Worm (Caenorhabditis elegans): ENCODE results near the gene wsp-1.

The wsp-1 gene

DNA sequence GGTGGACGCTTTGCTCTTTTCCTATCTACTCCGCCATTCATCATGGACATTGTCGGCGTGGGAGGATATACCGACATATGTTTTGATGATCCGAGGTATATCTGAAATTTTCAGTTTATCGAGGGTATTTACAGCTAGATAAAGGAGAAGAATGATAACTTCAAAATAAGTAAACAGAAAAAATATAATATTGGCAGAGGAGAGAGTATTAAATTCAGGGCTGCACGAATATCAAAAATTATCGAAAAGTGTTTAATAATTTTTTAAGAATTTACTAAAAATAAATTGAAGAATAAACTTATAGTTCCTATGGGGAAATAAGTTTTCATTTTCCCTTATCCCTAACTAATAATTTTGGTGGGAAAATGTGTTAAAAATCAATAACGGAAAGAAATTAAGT, at the start of gene wsp-1:
wsp-1 (minus strand) TSS at position 101 of the 400 bp plus-strand sequence.
- no peak for TF ChIP-seq bed-3 (GFP tag; optimal IDR thresholded peaks at IDR 0.05)
- no peak for TF ChIP-seq M03D4.4 (tag; optimal IDR thresholded peaks at IDR 0.05)
- no peak for TF ChIP-seq sem-2 (GFP tag; optimal IDR thresholded peaks at IDR 0.05)
- TF ChIP-seq mls-2 (tag; optimal IDR thresholded peaks at IDR 0.05), result no peak
- no peak for TF ChIP-seq unc-62 (GFP tag; optimal IDR thresholded peaks at IDR 0.05)
- TF ChIP-seq ceh-83 (GFP tag; optimal IDR thresholded peaks at IDR 0.05), result no peak
- no peak for TF ChIP-seq blmp-1 (tag; optimal IDR thresholded peaks at IDR 0.05)
- no peak for TF ChIP-seq unc-120 (tag; optimal IDR thresholded peaks at IDR 0.05; ENCODE audit: poor library complexity, severe bottlenecking)
- TF ChIP-seq nhr-2 (tag; optimal IDR thresholded peaks at IDR 0.05), result no peak
- no peak for TF ChIP-seq ces-1 (GFP tag; optimal IDR thresholded peaks at IDR 0.05)
- no peak for TF ChIP-seq ham-2 (GFP tag; optimal IDR thresholded peaks at IDR 0.05)
- TF ChIP-seq pha-4 (tag; optimal IDR thresholded peaks at IDR 0.05), result no peak

DNA sequence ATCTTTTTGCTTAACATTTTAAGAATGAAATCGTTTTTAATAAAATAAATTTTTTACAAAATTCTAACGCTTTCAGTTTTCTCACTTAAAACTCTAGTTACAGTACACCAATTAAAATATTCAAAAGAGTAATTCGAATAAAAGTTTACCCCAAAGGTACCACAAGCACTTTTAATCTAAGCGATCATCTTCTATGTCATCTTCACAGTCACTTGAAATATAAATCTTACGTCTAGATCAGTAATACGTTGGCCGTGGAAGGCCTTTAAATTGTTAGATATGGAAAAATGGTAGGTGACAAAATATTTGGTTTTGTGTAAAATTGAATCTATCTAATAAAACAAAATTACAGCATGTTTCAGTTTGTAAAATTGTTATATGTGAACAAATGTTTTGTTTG, 48.6 kb upstream of the wsp-1 start:
- TF ChIP-seq elt-1 (tag; optimal IDR thresholded peaks at IDR 0.05; ENCODE audit: borderline replicate concordance, insufficient read depth), result peak; percentile 67
- TF ChIP-seq lin-13 (tag; optimal IDR thresholded peaks at IDR 0.05), result no peak

ce11 chrIV:8244112-8244511, 45.4 kb upstream of the wsp-1 start, which contains the start of gene T09A12.1:
Gene T09A12.1 (plus strand): TSS chrIV:8244412.
- TF ChIP-seq lin-32 (GFP tag; optimal IDR thresholded peaks at IDR 0.05), result no peak
- TF ChIP-seq unc-120 (tag; optimal IDR thresholded peaks at IDR 0.05; ENCODE audit: poor library complexity, severe bottlenecking), result no peak
- no peak for TF ChIP-seq flh-1 (GFP tag; optimal IDR thresholded peaks at IDR 0.05)

DNA sequence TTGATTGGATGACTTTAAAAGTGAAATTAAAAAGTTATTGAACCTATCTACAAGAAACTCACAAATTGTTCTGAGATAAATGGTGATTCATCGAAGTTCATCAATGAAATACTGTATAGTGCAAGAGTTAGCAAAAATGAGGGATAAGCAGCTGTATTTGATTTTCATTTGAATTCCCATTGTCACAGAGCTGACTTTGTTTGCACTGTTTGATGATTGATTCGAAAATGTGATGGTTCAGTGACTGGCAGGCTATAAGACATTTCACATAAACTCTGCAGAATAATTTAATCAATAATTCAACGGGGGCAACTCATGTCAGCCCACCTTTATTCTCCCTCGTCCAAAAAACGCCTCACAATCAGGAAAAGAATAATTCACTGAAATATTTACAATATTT, 44.8 kb upstream of the wsp-1 start, which contains the start of gene T09A12.8:
T09A12.8 (minus strand) TSS at position 101 of the 400 bp plus-strand sequence.
- TF ChIP-seq drap-1 (GFP tag; optimal IDR thresholded peaks at IDR 0.05) (no peak), zip-8 (tag; optimal IDR thresholded peaks at IDR 0.05) (no peak), ces-1 (GFP tag; optimal IDR thresholded peaks at IDR 0.05) (no peak), ceh-83 (GFP tag; optimal IDR thresholded peaks at IDR 0.05) (no peak), lsy-2 (tag; optimal IDR thresholded peaks at IDR 0.05) (no peak), flh-1 (GFP tag; optimal IDR thresholded peaks at IDR 0.05) (no peak), blmp-1 (tag; optimal IDR thresholded peaks at IDR 0.05) (no peak), ztf-11 (tag; optimal IDR thresholded peaks at IDR 0.05) (no peak), lin-32 (GFP tag; optimal IDR thresholded peaks at IDR 0.05) (no peak), sptf-1 (tag; optimal IDR thresholded peaks at IDR 0.05) (no peak), mls-2 (tag; optimal IDR thresholded peaks at IDR 0.05) (no peak), lin-13 (tag; optimal IDR thresholded peaks at IDR 0.05) (no peak)

- no peak for TF ChIP-seq tbx-8 (GFP tag; optimal IDR thresholded peaks at IDR 0.05)
- TF ChIP-seq mep-1 (tag; optimal IDR thresholded peaks at IDR 0.05), result no peak
- TF ChIP-seq zip-8 (tag; optimal IDR thresholded peaks at IDR 0.05), result no peak
- TF ChIP-seq ceh-39 (tag; optimal IDR thresholded peaks at IDR 0.05), result no peak
- TF ChIP-seq pha-4 (tag; optimal IDR thresholded peaks at IDR 0.05), result no peak
- peak; percentile 71 for TF ChIP-seq nhr-2 (tag; optimal IDR thresholded peaks at IDR 0.05)
- TF ChIP-seq elt-1 (tag; optimal IDR thresholded peaks at IDR 0.05; ENCODE audit: borderline replicate concordance, insufficient read depth), result peak; percentile 72
These were observed 44.4 kb upstream of the wsp-1 start for ce11 chrIV:8243170-8243569.

DNA sequence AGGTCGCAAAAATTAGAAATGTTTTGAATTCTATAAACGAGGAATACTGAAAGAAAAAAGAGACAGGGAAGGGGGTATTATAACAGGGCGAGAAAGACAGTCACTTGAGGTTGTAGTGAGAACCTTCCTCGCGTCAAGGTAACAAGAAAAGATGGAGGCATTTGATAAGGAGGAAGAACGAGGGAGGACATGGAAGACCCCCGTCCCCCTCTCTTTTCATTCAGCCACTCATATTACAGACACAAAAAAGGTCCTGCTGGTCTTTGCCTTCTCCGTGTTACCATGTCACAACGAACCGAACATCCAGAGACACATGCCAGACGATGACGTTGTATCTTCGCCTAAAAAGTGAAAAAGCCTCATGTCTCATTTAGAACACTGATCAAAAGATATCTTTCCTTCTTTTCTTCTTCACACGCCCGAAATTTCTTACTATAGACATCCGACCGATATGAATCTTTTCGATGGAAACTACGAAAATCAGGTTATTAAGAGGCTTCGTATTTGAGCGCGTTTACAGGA, 42.6 kb upstream of the wsp-1 start:
- TF ChIP-seq ham-2 (GFP tag; optimal IDR thresholded peaks at IDR 0.05), result no peak
- TF ChIP-seq elt-1 (tag; optimal IDR thresholded peaks at IDR 0.05; ENCODE audit: borderline replicate concordance, insufficient read depth), result peak; percentile 79

DNA sequence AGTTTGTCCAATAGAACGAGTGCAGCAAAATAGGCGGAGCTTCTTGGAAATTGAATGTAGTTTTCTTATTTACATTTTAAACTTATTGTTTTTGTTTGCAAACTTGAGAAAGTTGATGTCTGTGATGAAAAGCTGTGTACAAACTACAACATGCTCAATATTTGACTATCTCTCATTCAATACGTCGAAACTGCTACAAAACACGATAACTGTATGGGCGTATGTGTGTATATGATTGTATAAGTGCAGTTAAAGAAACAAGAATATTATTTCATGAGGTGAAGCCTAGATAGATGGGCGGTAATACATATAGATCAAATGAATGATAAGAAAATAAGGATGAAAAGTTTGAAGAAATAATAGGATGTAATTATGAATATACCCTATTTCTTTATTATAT, 40.8 kb upstream of the wsp-1 start:
- TF ChIP-seq ham-2 (GFP tag; optimal IDR thresholded peaks at IDR 0.05) (no peak), zip-8 (tag; optimal IDR thresholded peaks at IDR 0.05) (no peak), ceh-43 (GFP tag; optimal IDR thresholded peaks at IDR 0.05) (no peak), unc-62 (GFP tag; optimal IDR thresholded peaks at IDR 0.05) (no peak), ceh-83 (GFP tag; optimal IDR thresholded peaks at IDR 0.05) (no peak), lsy-2 (tag; optimal IDR thresholded peaks at IDR 0.05) (no peak), sptf-1 (tag; optimal IDR thresholded peaks at IDR 0.05) (no peak), sem-2 (GFP tag; optimal IDR thresholded peaks at IDR 0.05) (no peak), ces-1 (GFP tag; optimal IDR thresholded peaks at IDR 0.05) (no peak), nhr-12 (tag; optimal IDR thresholded peaks at IDR 0.05) (no peak), ztf-11 (tag; optimal IDR thresholded peaks at IDR 0.05) (no peak)
